Fruit fly (Drosophila melanogaster) whole organism, embryonic: ENCODE measurements around the gene CG11672.

Experiments
- Ada2b ChIP-seq: fragments of 200-800 bp; sonication (Bioruptor generic); IDR thresholded peaks from 2 replicates; pipeline ENCODE4 v1.3.6; 2022; ENCODE audit warnings: missing biosample characterization, missing genetic modification characterization
- Adf1 ChIP-seq: fragments of 200-800 bp; sonication (Bioruptor generic); IDR thresholded peaks from 2 replicates; pipeline ENCODE4 v1.3.6; 2022; ENCODE audit warnings: missing biosample characterization, missing genetic modification characterization
- Awh ChIP-seq: fragments of 200-800 bp; sonication (Bioruptor generic); IDR thresholded peaks from 2 replicates; pipeline ENCODE4, ENCODE4 v1.3.6; 2022; ENCODE audit warnings: missing biosample characterization, missing genetic modification characterization
- BEAF-32 ChIP-seq: fragments of 200-800 bp; sonication (Bioruptor generic); optimal IDR thresholded peaks from 3 replicates; lab custom pipeline; 2017; ENCODE audit warnings: missing biosample characterization, missing genetic modification characterization, mild to moderate bottlenecking, moderate library complexity, missing genetic modification reagents
- Blimp-1 ChIP-seq: fragments of 200-800 bp; sonication (Bioruptor generic); optimal IDR thresholded peaks from 3 replicates; lab custom pipeline; 2018; ENCODE audit warnings: missing biosample characterization, missing genetic modification characterization, mild to moderate bottlenecking, moderate library complexity, missing genetic modification reagents
- CG10431 ChIP-seq: fragments of 200-800 bp; sonication (Bioruptor generic); optimal IDR thresholded peaks from 3 replicates; lab custom pipeline; 2018; ENCODE audit warnings: missing biosample characterization, mild to moderate bottlenecking, missing genetic modification characterization
- CG10959 ChIP-seq: fragments of 200-800 bp; sonication (Bioruptor generic); IDR thresholded peaks from 2 replicates; pipeline ENCODE4 v1.3.6; 2022; ENCODE audit warnings: missing biosample characterization, missing genetic modification characterization
- CG11456 ChIP-seq: fragments of 200-800 bp; sonication (Bioruptor generic); IDR thresholded peaks from 3 replicates; pipeline ENCODE4 v1.3.6; 2022; ENCODE audit warnings: missing biosample characterization, missing genetic modification characterization
- CG11560 ChIP-seq: fragments of 200-800 bp; sonication (Bioruptor generic); IDR thresholded peaks from 3 replicates; pipeline ENCODE4 v1.3.6; 2022; ENCODE audit warnings: missing biosample characterization, missing genetic modification characterization
- CG12155 ChIP-seq: fragments of 200-800 bp; sonication (Bioruptor generic); optimal IDR thresholded peaks from 3 replicates; lab custom pipeline; 2016; ENCODE audit warnings: missing biosample characterization, missing genetic modification characterization
- CG14710 ChIP-seq: fragments of 200-800 bp; sonication (Bioruptor generic); optimal IDR thresholded peaks from 3 replicates; lab custom pipeline; 2019; ENCODE audit warnings: missing biosample characterization, mild to moderate bottlenecking, missing genetic modification characterization, moderate library complexity
- CG1529 ChIP-seq: fragments of 200-800 bp; sonication (Bioruptor generic); optimal IDR thresholded peaks from 3 replicates; lab custom pipeline; 2018; ENCODE audit warnings: missing biosample characterization, missing genetic modification characterization
- CG15479 ChIP-seq: fragments of 200-800 bp; sonication (Bioruptor generic); optimal IDR thresholded peaks from 3 replicates; lab custom pipeline; 2019; ENCODE audit warnings: missing biosample characterization, mild to moderate bottlenecking, missing genetic modification characterization, moderate library complexity
- CG16813 ChIP-seq: fragments of 200-800 bp; sonication (Bioruptor generic); IDR thresholded peaks from 3 replicates; pipeline ENCODE4 v1.3.6; 2022; ENCODE audit warnings: missing biosample characterization, missing genetic modification characterization; ENCODE audit not compliant: partially characterized antibody
- CG18619 ChIP-seq: fragments of 200-800 bp; sonication (Bioruptor generic); optimal IDR thresholded peaks from 3 replicates; lab custom pipeline; 2017; ENCODE audit warnings: missing biosample characterization, mild to moderate bottlenecking, missing genetic modification characterization
- CG2120 ChIP-seq: fragments of 200-800 bp; sonication (Bioruptor generic); optimal IDR thresholded peaks from 3 replicates; lab custom pipeline; 2016; ENCODE audit warnings: missing biosample characterization, missing genetic modification characterization
- CG2199 ChIP-seq: fragments of 200-800 bp; sonication (Bioruptor generic); IDR thresholded peaks from 3 replicates; pipeline ENCODE4 v1.3.6; 2022; ENCODE audit warnings: missing biosample characterization, missing genetic modification characterization
- CG33557 ChIP-seq: fragments of 200-800 bp; sonication (Bioruptor generic); optimal IDR thresholded peaks from 2 replicates; lab custom pipeline; 2019; ENCODE audit warnings: missing biosample characterization, mild to moderate bottlenecking, missing genetic modification characterization, moderate library complexity
- CG34422 ChIP-seq: fragments of 200-800 bp; sonication (Bioruptor generic); IDR thresholded peaks from 3 replicates; pipeline ENCODE4 v1.3.6; 2022; ENCODE audit warnings: missing biosample characterization, missing genetic modification characterization
- CG43689 ChIP-seq: fragments of 200-800 bp; sonication (Bioruptor generic); IDR thresholded peaks from 2 replicates; pipeline ENCODE4 v1.3.6; 2022; ENCODE audit warnings: missing biosample characterization, missing genetic modification characterization
- CG6254 ChIP-seq: fragments of 200-800 bp; sonication (Bioruptor generic); optimal IDR thresholded peaks from 3 replicates; lab custom pipeline; 2017; ENCODE audit warnings: mild to moderate bottlenecking, missing biosample characterization, missing genetic modification reagents, missing genetic modification characterization
- CG8944 ChIP-seq: fragments of 200-800 bp; sonication (Bioruptor generic); optimal IDR thresholded peaks from 3 replicates; lab custom pipeline; 2016; ENCODE audit warnings: missing biosample characterization, missing genetic modification characterization
- CoRest ChIP-seq: fragments of 200-800 bp; sonication (Bioruptor generic); optimal IDR thresholded peaks from 3 replicates; lab custom pipeline; 2018; ENCODE audit warnings: missing biosample characterization, mild to moderate bottlenecking, missing genetic modification characterization, moderate library complexity
- E2f1 ChIP-seq: fragments of 200-800 bp; sonication (Bioruptor generic); IDR thresholded peaks from 2 replicates; pipeline ENCODE4 v1.3.6; 2022; ENCODE audit warnings: missing biosample characterization, missing genetic modification characterization
- Ets65A ChIP-seq: fragments of 200-800 bp; sonication (Bioruptor generic); peaks from one replicate; lab custom pipeline; 2016; ENCODE audit warnings: missing biosample characterization, missing genetic modification characterization
- Ets97D ChIP-seq: fragments of 200-800 bp; sonication (Bioruptor generic); optimal IDR thresholded peaks from 3 replicates; lab custom pipeline; 2016; ENCODE audit warnings: missing biosample characterization, missing genetic modification characterization
- HLHmδ ChIP-seq: fragments of 200-800 bp; sonication (Bioruptor generic); optimal IDR thresholded peaks from 2 replicates; lab custom pipeline; 2018; ENCODE audit warnings: missing biosample characterization, mild to moderate bottlenecking, missing genetic modification characterization, moderate library complexity
- Myb ChIP-seq: fragments of 200-800 bp; sonication (Bioruptor generic); optimal IDR thresholded peaks from 2 replicates; lab custom pipeline; 2016; ENCODE audit warnings: missing biosample characterization, missing genetic modification characterization
- Trl ChIP-seq, 3 experiments: fragments of >200 bp in 2 of 3; fragments of 200-800 bp in 1 of 3; sonication (Bioruptor generic) in 1 of 3; optimal IDR thresholded peaks; 2 replicates in 1 of 3; 3 replicates in 2 of 3; lab custom pipeline; 2016 to 2017; ENCODE audit warnings: missing biosample characterization in 1 of 3, missing genetic modification characterization in 1 of 3
- Xrp1 ChIP-seq: fragments of 200-800 bp; sonication (Bioruptor generic); IDR thresholded peaks from 2 replicates; pipeline ENCODE4 v1.3.6; 2022; ENCODE audit warnings: missing biosample characterization, missing genetic modification characterization
- amos ChIP-seq: fragments of 200-800 bp; sonication (Bioruptor generic); IDR thresholded peaks from 2 replicates; pipeline ENCODE4 v1.3.6; 2022; ENCODE audit warnings: missing biosample characterization, missing genetic modification characterization; ENCODE audit not compliant: partially characterized antibody
- cad ChIP-seq: fragments of >200 bp; optimal IDR thresholded peaks from 2 replicates; lab custom pipeline; 2017; ENCODE audit warnings: missing biosample characterization, missing genetic modification characterization
- cg ChIP-seq: fragments of 200-800 bp; sonication (Bioruptor generic); optimal IDR thresholded peaks from 3 replicates; lab custom pipeline; 2019; ENCODE audit warnings: missing biosample characterization, mild to moderate bottlenecking, missing genetic modification characterization, moderate library complexity
- chinmo ChIP-seq: fragments of 200-800 bp; sonication (Bioruptor generic); IDR thresholded peaks from 4 replicates; pipeline ENCODE4 v1.3.6; 2022; ENCODE audit warnings: missing biosample characterization, missing genetic modification characterization; ENCODE audit not compliant: partially characterized antibody
- crc ChIP-seq: fragments of 200-800 bp; sonication (Bioruptor generic); optimal IDR thresholded peaks from 2 replicates; lab custom pipeline; 2016; ENCODE audit warnings: missing biosample characterization, missing genetic modification characterization
- fu2 ChIP-seq: fragments of 200-800 bp; sonication (Bioruptor generic); optimal IDR thresholded peaks from 2 replicates; lab custom pipeline; 2016; ENCODE audit warnings: missing biosample characterization, missing genetic modification characterization
- grn ChIP-seq: fragments of 200-800 bp; sonication (Bioruptor generic); optimal IDR thresholded peaks from 3 replicates; lab custom pipeline; 2017; ENCODE audit warnings: missing biosample characterization, missing genetic modification characterization
- inv ChIP-seq: fragments of 200-800 bp; sonication (Bioruptor generic); IDR thresholded peaks from 2 replicates; pipeline ENCODE4 v1.3.6; 2022; ENCODE audit warnings: missing biosample characterization, missing genetic modification characterization; ENCODE audit not compliant: partially characterized antibody
- ken ChIP-seq: fragments of 200-800 bp; sonication (Bioruptor generic); IDR thresholded peaks from 3 replicates; pipeline ENCODE4 v1.3.6; 2022; ENCODE audit warnings: missing biosample characterization, missing genetic modification characterization
- lov ChIP-seq, 2 experiments: fragments of 200-800 bp in 1 of 2; fragments of >200 bp in 1 of 2; sonication (Bioruptor generic) in 1 of 2; IDR thresholded peaks in 1 of 2; optimal IDR thresholded peaks in 1 of 2; 2 replicates in 1 of 2; 3 replicates in 1 of 2; pipeline versions ENCODE4 v1.3.6 to Lab custom; 2017 to 2022; ENCODE audit warnings: missing biosample characterization in 1 of 2, missing genetic modification characterization in 1 of 2
- onecut ChIP-seq: fragments of 200-800 bp; sonication (Bioruptor generic); IDR thresholded peaks from 2 replicates; pipeline ENCODE4 v1.3.6; 2022; ENCODE audit warnings: missing biosample characterization, missing genetic modification characterization
- pan ChIP-seq, 4 experiments: fragments of >200 bp in 3 of 4; fragments of 200-800 bp in 1 of 4; sonication (Bioruptor generic) in 1 of 4; optimal IDR thresholded peaks in 3 of 4; IDR thresholded peaks in 1 of 4; 2 replicates each; pipeline versions ENCODE4 v1.3.6 to Lab custom; 2017 to 2022; ENCODE audit warnings: missing biosample characterization in 2 of 4, missing genetic modification characterization in 2 of 4, mixed read lengths in 1 of 4
- pros ChIP-seq: fragments of 200-800 bp; sonication (Bioruptor generic); optimal IDR thresholded peaks from 3 replicates; lab custom pipeline; 2019; ENCODE audit warnings: missing biosample characterization, mild to moderate bottlenecking, missing genetic modification characterization, moderate library complexity
- sr ChIP-seq: fragments of 200-800 bp; sonication (Bioruptor generic); IDR thresholded peaks from 3 replicates; pipeline ENCODE4 v1.3.6; 2022; ENCODE audit warnings: missing biosample characterization, missing genetic modification characterization
- tll ChIP-seq, 2 experiments: fragments of 200-800 bp in 1 of 2; fragments of >200 bp in 1 of 2; sonication (Bioruptor generic) in 1 of 2; optimal IDR thresholded peaks; 2 replicates each; lab custom pipeline; 2017 to 2019; ENCODE audit warnings: missing biosample characterization in 2 of 2, missing genetic modification characterization in 2 of 2, mild to moderate bottlenecking in 1 of 2, moderate library complexity in 1 of 2
- toy ChIP-seq: fragments of 200-800 bp; sonication (Bioruptor generic); IDR thresholded peaks from 2 replicates; pipeline ENCODE4 v1.3.6; 2022; ENCODE audit warnings: missing biosample characterization, missing genetic modification characterization
- vvl ChIP-seq: fragments of 200-800 bp; sonication (Bioruptor generic); IDR thresholded peaks from 2 replicates; pipeline ENCODE4 v1.3.6; 2022; ENCODE audit warnings: missing biosample characterization, missing genetic modification characterization
- zen ChIP-seq: fragments of 200-800 bp; sonication (Bioruptor generic); optimal IDR thresholded peaks from 3 replicates; lab custom pipeline; 2018; ENCODE audit warnings: missing biosample characterization, mild to moderate bottlenecking, missing genetic modification characterization, moderate library complexity

CG11672 gene

dm6 chr3R:8251532-8251931 is 38.8 kb downstream of the CG11672 start:
- peak; percentile 14 for TF ChIP-seq CG14710
- TF ChIP-seq CG10431 (GFP tag; lab: Kevin White, UChicago), result peak; percentile 58
- peak; percentile 95 for TF ChIP-seq CG15479 (GFP tag; lab: Kevin White, UChicago)
- peak; percentile 64 for TF ChIP-seq CG33557 (GFP tag; lab: Kevin White, UChicago)
- no peak for TF ChIP-seq CG16813 (GFP tag; lab: Robert Waterston, UW)
- TF ChIP-seq Awh (GFP tag; lab: Robert Waterston, UW), result peak; percentile 27; the same call in 1 of the 2 replicates
- TF ChIP-seq Blimp-1, result peak; percentile 99
- peak; percentile 39; the same call in 1 of the 2 replicates for TF ChIP-seq vvl
- TF ChIP-seq CG18619 (GFP tag; lab: Kevin White, UChicago), result no peak
- peak in 1 of 2 experiments; percentile 83 for TF ChIP-seq tll (GFP tag; optimal IDR thresholded peaks at IDR 0.05; lab: Kevin White, UChicago)
- TF ChIP-seq sr (GFP tag; lab: Robert Waterston, UW), result peak; percentile 89; the same call in 2 of the 3 replicates
- TF ChIP-seq zen (tag; lab: Kevin White, UChicago), result peak; percentile 32
- peak in 1 of 2 experiments; percentile 16 for TF ChIP-seq Trl (optimal IDR thresholded peaks at IDR 0.05; lab: Kevin White, UChicago)
- TF ChIP-seq Trl (GFP tag; optimal IDR thresholded peaks at IDR 0.05; lab: Kevin White, UChicago), result no peak
- peak; percentile 66 for TF ChIP-seq grn (GFP tag; lab: Kevin White, UChicago)
- TF ChIP-seq cg (GFP tag; lab: Kevin White, UChicago), result no peak
- TF ChIP-seq amos (GFP tag; lab: Robert Waterston, UW), result no peak
- no peak for TF ChIP-seq BEAF-32 (GFP tag; lab: Kevin White, UChicago)
- TF ChIP-seq inv (GFP tag; lab: Robert Waterston, UW), result no peak
- 0 out of 2 replicates have a peak, but pooled peaks have one; percentile 18 for TF ChIP-seq E2f1
- no peak for TF ChIP-seq lov (optimal IDR thresholded peaks at IDR 0.05; lab: Kevin White, UChicago)
- no peak for TF ChIP-seq lov (GFP tag; IDR thresholded peaks at IDR 0.05; lab: Robert Waterston, UW)
- TF ChIP-seq pros (GFP tag; lab: Kevin White, UChicago), result peak; percentile 19
- peak; percentile 69; the same call in 1 of the 3 replicates for TF ChIP-seq CG2199 (GFP tag; lab: Robert Waterston, UW)
- TF ChIP-seq pan (optimal IDR thresholded peaks at IDR 0.05; lab: Kevin White, UChicago), result no peak
- TF ChIP-seq pan (GFP tag; optimal IDR thresholded peaks at IDR 0.05 in 1 of 2, IDR thresholded peaks at IDR 0.05 in 1 of 2), result peak in 1 of 2 experiments; percentile 4
- 0 out of 2 replicates have a peak, but pooled peaks have one; percentile 12 for TF ChIP-seq onecut (GFP tag; lab: Robert Waterston, UW)
- no peak for TF ChIP-seq Ets97D
- peak; percentile 43 for TF ChIP-seq Ets65A (GFP tag; lab: Kevin White, UChicago)
- TF ChIP-seq crc (GFP tag; lab: Kevin White, UChicago), result no peak
- TF ChIP-seq HLHmδ (GFP tag; lab: Kevin White, UChicago), result peak; percentile 77
- TF ChIP-seq chinmo (GFP tag; lab: Robert Waterston, UW), result 0 out of 4 replicates have a peak, but pooled peaks have one; percentile 24
- TF ChIP-seq CG2120, result no peak
- TF ChIP-seq cad (GFP tag; lab: Kevin White, UChicago), result peak; percentile 36
- TF ChIP-seq Ada2b (GFP tag; lab: Robert Waterston, UW), result no peak
- no peak for TF ChIP-seq Xrp1 (GFP tag; lab: Robert Waterston, UW)
- TF ChIP-seq CG12155 (GFP tag; lab: Kevin White, UChicago), result no peak
- TF ChIP-seq Adf1 (GFP tag; lab: Robert Waterston, UW), result peak; percentile 88
- TF ChIP-seq CG6254 (GFP tag; lab: Kevin White, UChicago), result peak; percentile 7
- TF ChIP-seq, all 482 proteins: peak for 23

dm6 chr3R:8250166-8250733 is 40.1 kb downstream of the CG11672 start, which contains the start of gene mtg:
TSS of gene mtg (plus strand) at chr3R:8250497.
- TF ChIP-seq Myb (GFP tag; lab: Kevin White, UChicago) (no peak), ken (GFP tag; lab: Robert Waterston, UW) (no peak), CG11560 (tag; lab: Robert Waterston, UW) (no peak), toy (no peak), CoRest (tag; lab: Kevin White, UChicago) (no peak), CG15479 (GFP tag; lab: Kevin White, UChicago) (no peak), CG34422 (peak; percentile 18; the same call in 1 of the 3 replicates), E2f1 (0 out of 2 replicates have a peak, but pooled peaks have one; percentile 23), CG11456 (GFP tag; lab: Robert Waterston, UW) (no peak), CG10959 (GFP tag; lab: Robert Waterston, UW) (no peak), fu2 (GFP tag; lab: Kevin White, UChicago) (no peak), CG8944 (GFP tag; lab: Kevin White, UChicago) (no peak), CG1529 (peak; percentile 69), CG43689 (GFP tag; lab: Robert Waterston, UW) (no peak)
